Worm (Caenorhabditis elegans) whole organism, L4 larva: Measurements from ENCODE around the gene irld-57.
"Not testable (repeated sequence)": the region's sequence is repeated elsewhere in the genome, so short reads cannot be mapped to it uniquely, and the experiment has no call there.

ENCODE experiments used
- F49E8.2 ChIP-seq: sonication (generic microtip); optimal IDR thresholded peaks from 2 replicates; lab custom pipeline; 2016; ENCODE audit warnings: missing compliant biosample characterization, mild to moderate bottlenecking, missing genetic modification characterization, borderline replicate concordance
- T26A8.4 ChIP-seq: fragments of 200-800 bp; sonication (Bioruptor generic); IDR thresholded peaks from 2 replicates; pipeline ENCODE4 v1.3.6; 2022; ENCODE audit warnings: missing genetic modification characterization, missing compliant biosample characterization
- Y5F2A.4 ChIP-seq: fragments of 200-800 bp; sonication (Bioruptor generic); optimal IDR thresholded peaks from 2 replicates; lab custom pipeline; 2018; ENCODE audit warnings: mild to moderate bottlenecking, missing genetic modification characterization, missing compliant biosample characterization
- aha-1 ChIP-seq: fragments of 150-350 bp; peaks from one replicate; lab custom pipeline; 2014; ENCODE audit warnings: missing biosample characterization, missing genetic modification characterization
- arid-1 ChIP-seq: fragments of 200-800 bp; sonication (Bioruptor generic); conservative IDR thresholded peaks from 2 replicates; pipeline ENCODE4 v1.3.6; 2022; ENCODE audit warnings: missing genetic modification reagents, missing genetic modification characterization, missing compliant biosample characterization
- ceh-20 ChIP-seq: fragments of 200-800 bp; sonication (Bioruptor generic); IDR thresholded peaks from 2 replicates; pipeline ENCODE4 v1.3.6; 2022; ENCODE audit warnings: missing genetic modification reagents, missing genetic modification characterization, missing compliant biosample characterization
- ceh-32 ChIP-seq: sonication (generic microtip); optimal IDR thresholded peaks from 2 replicates; lab custom pipeline; 2016; ENCODE audit warnings: mild to moderate bottlenecking, missing genetic modification characterization, missing compliant biosample characterization; ENCODE audit not compliant: poor library complexity
- ceh-62 ChIP-seq: sonication (generic microtip); optimal IDR thresholded peaks from 2 replicates; lab custom pipeline; 2017; ENCODE audit warnings: missing biosample characterization, missing genetic modification characterization
- ctbp-1 ChIP-seq: fragments of 200-800 bp; sonication (Bioruptor generic); IDR thresholded peaks from 2 replicates; pipeline ENCODE4 v1.3.6; 2022; ENCODE audit warnings: missing genetic modification reagents, missing genetic modification characterization, missing compliant biosample characterization
- dpl-1 ChIP-seq: fragments of 150-350 bp; optimal IDR thresholded peaks from 2 replicates; lab custom pipeline; 2014; ENCODE audit warnings: missing biosample characterization, missing genetic modification reagents, missing genetic modification characterization
- duxl-1 ChIP-seq: sonication (generic microtip); optimal IDR thresholded peaks from 2 replicates; lab custom pipeline; 2016; ENCODE audit warnings: mild to moderate bottlenecking, missing genetic modification characterization, moderate library complexity, missing compliant biosample characterization; ENCODE audit not compliant: poor library complexity
- gei-8 ChIP-seq: fragments of 200-800 bp; sonication (Bioruptor generic); optimal IDR thresholded peaks from 2 replicates; lab custom pipeline; 2018; ENCODE audit warnings: mild to moderate bottlenecking, missing genetic modification characterization, missing compliant biosample characterization
- hlh-11 ChIP-seq: fragments of 200-800 bp; sonication (Bioruptor generic); optimal IDR thresholded peaks from 2 replicates; lab custom pipeline; 2018; ENCODE audit warnings: mild to moderate bottlenecking, missing genetic modification characterization, missing compliant biosample characterization
- hlh-30 ChIP-seq: sonication (generic microtip); optimal IDR thresholded peaks from 2 replicates; lab custom pipeline; 2017; ENCODE audit warnings: antibody characterized with exemption, mild to moderate bottlenecking, missing genetic modification characterization, missing compliant biosample characterization; ENCODE audit not compliant: insufficient read depth
- lin-1 ChIP-seq: fragments of 200-800 bp; sonication (Bioruptor generic); IDR thresholded peaks from 2 replicates; pipeline ENCODE4 v1.3.6; 2022; ENCODE audit warnings: missing genetic modification reagents, missing genetic modification characterization, missing compliant biosample characterization
- lin-29 ChIP-seq: fragments of 200-800 bp; sonication (Bioruptor generic); IDR thresholded peaks from 2 replicates; pipeline ENCODE4 v1.3.6; 2022; ENCODE audit warnings: missing genetic modification reagents, missing genetic modification characterization, missing compliant biosample characterization
- lin-38 ChIP-seq: fragments of 200-800 bp; sonication (Bioruptor generic); IDR thresholded peaks from 2 replicates; pipeline ENCODE4 v1.3.6; 2022; ENCODE audit warnings: missing genetic modification reagents, missing genetic modification characterization, missing compliant biosample characterization
- lin-39 ChIP-seq: fragments of 150-350 bp; optimal IDR thresholded peaks from 2 replicates; lab custom pipeline; 2014; ENCODE audit warnings: missing biosample characterization, missing genetic modification reagents, missing genetic modification characterization
- madf-9 ChIP-seq: fragments of 200-800 bp; sonication (Bioruptor generic); conservative IDR thresholded peaks from 2 replicates; pipeline ENCODE4 v1.3.6; 2022; ENCODE audit warnings: missing genetic modification reagents, missing genetic modification characterization, missing compliant biosample characterization
- mdl-1 ChIP-seq, 2 experiments: fragments of 150-350 bp in 1 of 2; sonication (generic microtip) in 1 of 2; optimal IDR thresholded peaks; 2 replicates each; lab custom pipeline; 2014 to 2017; ENCODE audit warnings: missing biosample characterization in 2 of 2, missing genetic modification characterization in 2 of 2
- mxl-2 ChIP-seq: fragments of 200-800 bp; sonication (Bioruptor generic); conservative IDR thresholded peaks from 2 replicates; pipeline ENCODE4 v1.3.6; 2022; ENCODE audit warnings: missing genetic modification reagents, missing genetic modification characterization, missing compliant biosample characterization
- nhr-10 ChIP-seq: fragments of 150-350 bp; optimal IDR thresholded peaks from 2 replicates; lab custom pipeline; 2014; ENCODE audit warnings: missing biosample characterization, missing genetic modification characterization
- nhr-102 ChIP-seq: sonication (generic microtip); optimal IDR thresholded peaks from 2 replicates; lab custom pipeline; 2016; ENCODE audit warnings: mild to moderate bottlenecking, missing genetic modification characterization, moderate library complexity, missing compliant biosample characterization
- nhr-111 ChIP-seq: fragments of 200-800 bp; sonication (Bioruptor generic); optimal IDR thresholded peaks from 2 replicates; lab custom pipeline; 2018; ENCODE audit warnings: mild to moderate bottlenecking, missing genetic modification characterization, missing compliant biosample characterization
- php-3 ChIP-seq: fragments of 200-800 bp; sonication (Bioruptor generic); IDR thresholded peaks from 2 replicates; pipeline ENCODE4 v1.3.6; 2022; ENCODE audit warnings: missing genetic modification reagents, missing genetic modification characterization, missing compliant biosample characterization
- rbr-2 ChIP-seq: sonication (generic microtip); optimal IDR thresholded peaks from 2 replicates; lab custom pipeline; 2016; ENCODE audit warnings: missing genotype, missing genetic modification characterization, missing compliant biosample characterization
- skn-1 ChIP-seq: fragments of 150-350 bp; optimal IDR thresholded peaks from 2 replicates; lab custom pipeline; 2014; ENCODE audit warnings: missing biosample characterization, missing genetic modification characterization
- snpc-4 ChIP-seq: fragments of 150-350 bp; optimal IDR thresholded peaks from 2 replicates; lab custom pipeline; 2014; ENCODE audit warnings: missing biosample characterization, missing genetic modification characterization
- unc-39 ChIP-seq: sonication (generic microtip); optimal IDR thresholded peaks from 2 replicates; lab custom pipeline; 2017; ENCODE audit warnings: missing biosample characterization, missing genetic modification characterization
- unc-62 ChIP-seq, 3 experiments: fragments of 150-350 bp in 1 of 3; sonication (generic microtip); optimal IDR thresholded peaks in 2 of 3; peaks in 1 of 3; 1 replicate in 1 of 3; 2 replicates in 2 of 3; lab custom pipeline; 2014 to 2017; ENCODE audit warnings: missing biosample characterization in 3 of 3, missing genetic modification characterization in 3 of 3, missing genetic modification reagents in 3 of 3, missing genotype in 1 of 3
- zfp-3 ChIP-seq: fragments of 200-800 bp; sonication (Bioruptor generic); conservative IDR thresholded peaks from 2 replicates; pipeline ENCODE4 v1.3.6; 2022; ENCODE audit warnings: missing genetic modification reagents, missing genetic modification characterization, missing compliant biosample characterization
- ztf-11 ChIP-seq: fragments of 150-350 bp; optimal IDR thresholded peaks from 2 replicates; lab custom pipeline; 2014; ENCODE audit warnings: missing biosample characterization, missing genetic modification characterization
- ztf-7 ChIP-seq: fragments of 150-350 bp; optimal IDR thresholded peaks from 2 replicates; lab custom pipeline; 2014; ENCODE audit warnings: missing biosample characterization, missing genetic modification characterization

irld-57 gene

ce11 chrV:15766122-15766594, 39.6 kb upstream of the irld-57 start, which contains the start of the genes haf-3 and F57A10.2 (continued):
- TF ChIP-seq ztf-7 (tag; lab: Kevin White, UChicago): peak; percentile 81
- peak; percentile 40 for TF ChIP-seq Y5F2A.4
- TF ChIP-seq aha-1 (tag; lab: Kevin White, UChicago): peak; percentile 76
- TF ChIP-seq ceh-62: no peak
- peak; percentile 92 for TF ChIP-seq duxl-1 (tag; lab: Kevin White, UChicago)
- TF ChIP-seq nhr-102: peak; percentile 92
- peak; percentile 99 for TF ChIP-seq dpl-1 (GFP tag; lab: Kevin White, UChicago)
- TF ChIP-seq ztf-11: no peak
- 0 out of 2 replicates have a peak, but pooled peaks have one; percentile 37 for TF ChIP-seq arid-1 (GFP tag; lab: Robert Waterston, UW)
- peak; percentile 63; the same call in 1 of the 2 replicates for TF ChIP-seq zfp-3
- peak; percentile 56; the same call in 1 of the 2 replicates for TF ChIP-seq madf-9 (GFP tag; lab: Robert Waterston, UW)
- TF ChIP-seq ctbp-1: peak; percentile 80; the same call in 1 of the 2 replicates
- TF ChIP-seq mxl-2 (GFP tag; lab: Robert Waterston, UW): no peak
- TF ChIP-seq php-3 (GFP tag; lab: Robert Waterston, UW): peak; percentile 68; the same call in 1 of the 2 replicates
- peak in 1 of 2 experiments; percentile 21 for TF ChIP-seq mdl-1 (tag; optimal IDR thresholded peaks at IDR 0.05; lab: Kevin White, UChicago)
- no peak for TF ChIP-seq lin-39 (tag; lab: Kevin White, UChicago)
- peak; percentile 78 for TF ChIP-seq hlh-30
- TF ChIP-seq F49E8.2 (tag; lab: Kevin White, UChicago): peak; percentile 80
- peak; percentile 90 for TF ChIP-seq lin-38 (GFP tag; lab: Robert Waterston, UW)
- no peak for TF ChIP-seq gei-8 (GFP tag; lab: Kevin White, UChicago)
- peak; percentile 82 for TF ChIP-seq hlh-11
- peak; percentile 88 for TF ChIP-seq rbr-2
- TF ChIP-seq lin-1 (GFP tag; lab: Robert Waterston, UW): peak; percentile 55; the same call in 1 of the 2 replicates
- TF ChIP-seq, all 104 proteins: peak for 53

ce11 chrV:15758449-15758848, 31.9 kb upstream of the irld-57 start, which contains the start of gene str-9:
Gene str-9, plus strand, starts transcription at chrV:15758749.
- TF ChIP-seq zfp-3 (no peak), unc-62 (GFP tag; optimal IDR thresholded peaks at IDR 0.05 in 1 of 2; lab: Kevin White, UChicago) (no peak), unc-62 (tag; optimal IDR thresholded peaks at IDR 0.05; lab: Kevin White, UChicago) (no peak), nhr-102 (no peak), ceh-20 (GFP tag; lab: Robert Waterston, UW) (no peak), nhr-111 (GFP tag; lab: Kevin White, UChicago) (no peak), unc-39 (tag; lab: Kevin White, UChicago) (no peak), snpc-4 (tag; lab: Kevin White, UChicago) (no peak)

ce11 chrV:15757645-15758044, 31.1 kb upstream of the irld-57 start:
- TF ChIP-seq T26A8.4 (no peak), duxl-1 (tag; lab: Kevin White, UChicago) (no peak), aha-1 (tag; lab: Kevin White, UChicago) (peak; percentile 92), skn-1 (tag; lab: Kevin White, UChicago) (no peak), ceh-32 (tag; lab: Kevin White, UChicago) (no peak), mxl-2 (GFP tag; lab: Robert Waterston, UW) (no peak), F49E8.2 (tag; lab: Kevin White, UChicago) (no peak)

- TF ChIP-seq lin-29; nhr-10 (tag; lab: Kevin White, UChicago); arid-1 (GFP tag; lab: Robert Waterston, UW): not testable (repeated sequence)
- TF ChIP-seq, all 104 proteins: peak for 0; not testable (repeated sequence) for 104
Measured at ce11 chrV:15754731-15755130, 28.2 kb upstream of the irld-57 start, which contains the start of gene str-8. Gene str-8, plus strand, starts transcription at chrV:15755031.
